Fruit fly (Drosophila melanogaster): ENCODE measurements around the gene CG7950.

The CG7950 gene

dm6 chr3R:30061154-30061482 lies 4.5 kb downstream of the CG7950 start (continued):
- TF ChIP-seq CG32006 (GFP tag; optimal IDR thresholded peaks at IDR 0.05) (peak; percentile 85), CG3919 (GFP tag; optimal IDR thresholded peaks at IDR 0.05) (peak; percentile 98), CG31627 (GFP tag; optimal IDR thresholded peaks at IDR 0.05) (peak; percentile 91), CG11294 (GFP tag; IDR thresholded peaks at IDR 0.05) (peak; percentile 84), eg (GFP tag; IDR thresholded peaks at IDR 0.05) (peak; percentile 95), Ets96B (tag; optimal IDR thresholded peaks at IDR 0.05) (peak; percentile 94), esn (GFP tag; optimal IDR thresholded peaks at IDR 0.05) (peak; percentile 96), CG11762 (GFP tag; optimal IDR thresholded peaks at IDR 0.05; ENCODE audit: insufficient read depth) (peak; percentile 89), CG6163 (GFP tag; IDR thresholded peaks at IDR 0.05) (peak; percentile 98), fd85E (GFP tag; optimal IDR thresholded peaks at IDR 0.05) (peak; percentile 84), Eip75B (GFP tag; optimal IDR thresholded peaks at IDR 0.05) (peak; percentile 98), Sox15 (GFP tag; optimal IDR thresholded peaks at IDR 0.05) (peak; percentile 81), lz (GFP tag; optimal IDR thresholded peaks at IDR 0.05) (peak; percentile 94), Hr38 (GFP tag; optimal IDR thresholded peaks at IDR 0.05) (no peak), Smox (GFP tag; optimal IDR thresholded peaks at IDR 0.05) (peak; percentile 92), CG4318 (GFP tag; optimal IDR thresholded peaks at IDR 0.05) (peak; percentile 56), CG7368 (GFP tag; optimal IDR thresholded peaks at IDR 0.05) (peak; percentile 95), CG10631 (GFP tag; optimal IDR thresholded peaks at IDR 0.05) (peak; percentile 92), pdm3 (GFP tag; optimal IDR thresholded peaks at IDR 0.05) (peak; percentile 90), Ets21C (GFP tag; optimal IDR thresholded peaks at IDR 0.05) (peak; percentile 90), topi (GFP tag; optimal IDR thresholded peaks at IDR 0.05) (peak; percentile 97), Eip93F (GFP tag; optimal IDR thresholded peaks at IDR 0.05) (peak; percentile 66), Gug (GFP tag; IDR thresholded peaks at IDR 0.05) (peak; percentile 90), CG8319 (GFP tag; optimal IDR thresholded peaks at IDR 0.05) (peak; percentile 97), acj6 (GFP tag; optimal IDR thresholded peaks at IDR 0.05) (peak; percentile 92), Blimp-1 (GFP tag; optimal IDR thresholded peaks at IDR 0.05) (peak; percentile 89), vri (GFP tag; optimal IDR thresholded peaks at IDR 0.05) (peak; percentile 91)

- TF ChIP-seq CG4318 (GFP tag; optimal IDR thresholded peaks at IDR 0.05) (no peak), fkh (GFP tag; optimal IDR thresholded peaks at IDR 0.05) (peak; percentile 75)
Measured at dm6 chr3R:30061980-30062379, 5.3 kb downstream of the CG7950 start.

- peak; percentile 64 for TF ChIP-seq CG11902 (GFP tag; optimal IDR thresholded peaks at IDR 0.05)
- TF ChIP-seq vri (GFP tag; optimal IDR thresholded peaks at IDR 0.05): peak; percentile 99
- TF ChIP-seq Sox102F (GFP tag; optimal IDR thresholded peaks at IDR 0.05): no peak
- peak; percentile 32 for TF ChIP-seq Eip78C (GFP tag)
Measured at dm6 chr3R:30062543-30062942, 5.9 kb downstream of the CG7950 start.

dm6 chr3R:30063704-30064103 lies 7.0 kb downstream of the CG7950 start:
- TF ChIP-seq CG3919 (GFP tag; optimal IDR thresholded peaks at IDR 0.05) (no peak), Met (GFP tag; optimal IDR thresholded peaks at IDR 0.05) (no peak), lz (GFP tag; optimal IDR thresholded peaks at IDR 0.05) (no peak), CG31627 (GFP tag; optimal IDR thresholded peaks at IDR 0.05) (no peak), spab (GFP tag; optimal IDR thresholded peaks at IDR 0.05) (no peak), vri (GFP tag; optimal IDR thresholded peaks at IDR 0.05) (no peak), CG11294 (GFP tag; IDR thresholded peaks at IDR 0.05) (no peak), svp (GFP tag) (peak; percentile 45), CG16779 (tag; optimal IDR thresholded peaks at IDR 0.05) (no peak), Eip78C (GFP tag) (peak; percentile 43), Sox102F (GFP tag; optimal IDR thresholded peaks at IDR 0.05) (no peak), fkh (GFP tag; optimal IDR thresholded peaks at IDR 0.05) (peak; percentile 65), Lpt (GFP tag; optimal IDR thresholded peaks at IDR 0.05) (no peak), Hr4 (GFP tag; optimal IDR thresholded peaks at IDR 0.05) (no peak)
